Worm (Caenorhabditis elegans): Measurements from ENCODE around the gene hsp-75.

Gene hsp-75

DNA sequence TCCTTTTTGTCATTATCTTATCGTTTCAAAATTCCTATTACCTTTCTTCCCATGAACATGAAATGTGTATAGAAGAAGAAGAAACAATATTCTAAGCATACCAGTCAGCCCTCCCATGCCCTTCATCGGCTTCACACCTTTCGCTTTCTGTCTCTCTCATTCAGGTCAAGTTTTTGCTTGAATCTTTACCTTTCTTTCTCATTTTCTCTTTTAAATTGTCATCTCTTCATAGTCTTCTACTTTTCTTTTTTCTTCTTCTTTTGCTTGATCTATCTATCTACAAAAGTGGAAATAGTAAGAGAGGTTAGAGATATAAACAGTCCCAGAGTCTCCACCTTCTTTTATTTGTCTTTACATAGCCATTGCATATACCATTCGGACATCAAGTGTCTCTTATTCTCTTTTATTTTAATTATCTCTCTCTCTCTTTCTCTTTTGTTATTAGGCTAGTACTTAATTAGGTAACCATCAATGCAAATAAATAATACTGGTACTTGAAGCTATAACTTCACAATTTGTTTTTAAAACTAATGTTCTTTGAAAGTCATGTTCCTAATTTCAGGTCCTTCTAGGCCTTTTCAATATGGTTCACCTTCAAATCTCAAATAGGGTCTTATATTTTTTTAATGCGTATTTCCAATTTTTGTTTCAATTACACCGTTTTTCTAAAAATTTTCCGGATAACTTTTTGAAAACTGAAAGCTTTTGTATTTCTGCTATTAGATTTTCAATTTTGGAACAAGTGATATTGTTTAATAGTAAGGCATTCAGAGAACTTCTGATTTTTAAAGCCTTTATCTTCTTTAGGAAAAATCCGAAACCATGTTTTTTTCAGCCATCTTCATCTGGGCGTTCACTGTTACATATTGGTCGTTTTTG, 24.9 kb downstream of the hsp-75 start, which contains the start of gene dpy-31 (continued):
- TF ChIP-seq skn-1 (tag; optimal IDR thresholded peaks at IDR 0.05): no peak

ce11 chrIII:7199467-7199866, 27.0 kb downstream of the hsp-75 start:
- TF ChIP-seq nhr-25 (tag; optimal IDR thresholded peaks at IDR 0.05): peak; percentile 70
- no peak for TF ChIP-seq mbf-1 (tag; optimal IDR thresholded peaks at IDR 0.05)
- TF ChIP-seq peb-1 (tag; optimal IDR thresholded peaks at IDR 0.05): no peak
- no peak for TF ChIP-seq snpc-4 (tag; optimal IDR thresholded peaks at IDR 0.05)
- no peak for TF ChIP-seq nhr-11 (tag; optimal IDR thresholded peaks at IDR 0.05)
- no peak for TF ChIP-seq zag-1 (tag; optimal IDR thresholded peaks at IDR 0.05)
- TF ChIP-seq ama-1 (optimal IDR thresholded peaks at IDR 0.05): no peak
- TF ChIP-seq fos-1 (tag; optimal IDR thresholded peaks at IDR 0.05): no peak
- TF ChIP-seq skn-1 (tag; optimal IDR thresholded peaks at IDR 0.05): no peak
- no peak for TF ChIP-seq nhr-237 (tag; optimal IDR thresholded peaks at IDR 0.05)
- TF ChIP-seq lin-11 (tag; optimal IDR thresholded peaks at IDR 0.05): no peak
- TF ChIP-seq ceh-16 (tag; optimal IDR thresholded peaks at IDR 0.05): no peak
- no peak for TF ChIP-seq mab-5 (tag; optimal IDR thresholded peaks at IDR 0.05)
- TF ChIP-seq elt-3 (tag; optimal IDR thresholded peaks at IDR 0.05): no peak
- no peak for TF ChIP-seq nhr-6 (tag; optimal IDR thresholded peaks at IDR 0.05)
- no peak for TF ChIP-seq Y55F3AM.14 (GFP tag; optimal IDR thresholded peaks at IDR 0.05)
- no peak for TF ChIP-seq unc-39 (tag; optimal IDR thresholded peaks at IDR 0.05)
- no peak for TF ChIP-seq F13H6.1 (tag; optimal IDR thresholded peaks at IDR 0.05)
- no peak for TF ChIP-seq dmd-4 (tag; optimal IDR thresholded peaks at IDR 0.05)
- no peak for TF ChIP-seq C34F6.9 (tag; optimal IDR thresholded peaks at IDR 0.05)
- no peak for TF ChIP-seq elt-1 (tag; optimal IDR thresholded peaks at IDR 0.05)
- no peak for TF ChIP-seq unc-55 (GFP tag; optimal IDR thresholded peaks at IDR 0.05)
- TF ChIP-seq ztf-1 (GFP tag; conservative IDR thresholded peaks at IDR 0.05): no peak
- TF ChIP-seq sma-3 (GFP tag; optimal IDR thresholded peaks at IDR 0.05): peak; percentile 14
- no peak for TF ChIP-seq ceh-82 (tag; optimal IDR thresholded peaks at IDR 0.05)
- TF ChIP-seq egl-27 (tag; optimal IDR thresholded peaks at IDR 0.05): peak; percentile 16
- no peak for TF ChIP-seq unc-62 (GFP tag; optimal IDR thresholded peaks at IDR 0.05)
- TF ChIP-seq sem-4 (tag; optimal IDR thresholded peaks at IDR 0.05): no peak
- no peak for TF ChIP-seq crh-2 (tag; optimal IDR thresholded peaks at IDR 0.05)
- no peak for TF ChIP-seq nhr-10 (tag; optimal IDR thresholded peaks at IDR 0.05)
- TF ChIP-seq lin-13 (GFP tag; optimal IDR thresholded peaks at IDR 0.05): peak; percentile 3
- TF ChIP-seq R02D3.7 (tag; optimal IDR thresholded peaks at IDR 0.05): no peak
- TF ChIP-seq gmeb-1 (tag; optimal IDR thresholded peaks at IDR 0.05): no peak
- no peak for TF ChIP-seq ZK546.5 (tag; optimal IDR thresholded peaks at IDR 0.05)
- peak; percentile 93 for TF ChIP-seq blmp-1 (tag; optimal IDR thresholded peaks at IDR 0.05; ENCODE audit: insufficient read depth)
- TF ChIP-seq nhr-129 (tag; optimal IDR thresholded peaks at IDR 0.05): no peak
- no peak for TF ChIP-seq sma-9 (GFP tag; optimal IDR thresholded peaks at IDR 0.05)
- no peak for TF ChIP-seq sma-9 (tag; optimal IDR thresholded peaks at IDR 0.05)
- no peak for TF ChIP-seq aly-2 (tag; optimal IDR thresholded peaks at IDR 0.05)
- TF ChIP-seq ztf-11 (tag; optimal IDR thresholded peaks at IDR 0.05): no peak
- TF ChIP-seq nhr-12 (tag; optimal IDR thresholded peaks at IDR 0.05): no peak
- no peak for TF ChIP-seq lin-39 (tag; optimal IDR thresholded peaks at IDR 0.05)
- TF ChIP-seq nhr-77 (tag; optimal IDR thresholded peaks at IDR 0.05): no peak
- no peak for TF ChIP-seq ztf-4 (tag; optimal IDR thresholded peaks at IDR 0.05)
- peak in 1 of 2 experiments; percentile 4 for TF ChIP-seq lsy-2 (tag; optimal IDR thresholded peaks at IDR 0.05)
- TF ChIP-seq nhr-21 (tag; optimal IDR thresholded peaks at IDR 0.05): peak; percentile 64
- peak in 1 of 2 experiments; percentile 2 for TF ChIP-seq mdl-1 (tag; optimal IDR thresholded peaks at IDR 0.05)
- no peak for TF ChIP-seq alr-1 (tag; optimal IDR thresholded peaks at IDR 0.05)
- no peak for TF ChIP-seq nhr-23 (tag; optimal IDR thresholded peaks at IDR 0.05)
